Worm (Caenorhabditis elegans): Measurements from ENCODE around the gene spe-29.

spe-29 gene

ce11 chrIV:9982226-9982794 lies 48.6 kb downstream of the spe-29 start, which contains the start of gene rrp-1:
Gene rrp-1 (minus strand): TSS chrIV:9982276.
- no peak for TF ChIP-seq him-1 (tag; optimal IDR thresholded peaks at IDR 0.05)

- TF ChIP-seq dao-5 (tag; optimal IDR thresholded peaks at IDR 0.05) = no peak
Measured at ce11 chrIV:9982895-9983294, 49.2 kb downstream of the spe-29 start, which contains the start of gene mam-2. Gene mam-2 (plus strand): TSS chrIV:9983195.

Data from whole organism, L4/young adult.